Worm (Caenorhabditis elegans) whole organism, late embryonic: Measurements from ENCODE around the gene F12A10.8.

ENCODE experiments used
- C08G9.2 ChIP-seq: sonication (generic microtip); optimal IDR thresholded peaks from 2 replicates; lab custom pipeline; 2016; ENCODE audit warnings: mild to moderate bottlenecking, missing genetic modification characterization, moderate library complexity, missing compliant biosample characterization
- K02D7.2 ChIP-seq: sonication (generic microtip); optimal IDR thresholded peaks from 2 replicates; lab custom pipeline; 2017; ENCODE audit warnings: mild to moderate bottlenecking, missing genetic modification characterization, missing compliant biosample characterization
- Y22D7AL.16 ChIP-seq: sonication (generic microtip); optimal IDR thresholded peaks from 2 replicates; lab custom pipeline; 2016; ENCODE audit warnings: missing genetic modification characterization, missing compliant biosample characterization
- ama-1 ChIP-seq: fragments of 150-350 bp; optimal IDR thresholded peaks from 2 replicates; lab custom pipeline; 2014
- ceh-18 ChIP-seq: sonication (generic microtip); optimal IDR thresholded peaks from 2 replicates; lab custom pipeline; 2016; ENCODE audit warnings: missing genetic modification characterization, missing compliant biosample characterization
- ceh-19 ChIP-seq: fragments of 200-800 bp; sonication (Bioruptor generic); optimal IDR thresholded peaks from 2 replicates; lab custom pipeline; 2018; ENCODE audit warnings: mild to moderate bottlenecking, missing genetic modification characterization, missing compliant biosample characterization
- ceh-2 ChIP-seq: sonication (generic microtip); optimal IDR thresholded peaks from 2 replicates; lab custom pipeline; 2016; ENCODE audit warnings: missing genotype, missing genetic modification characterization, missing compliant biosample characterization
- ceh-22 ChIP-seq: sonication (generic microtip); optimal IDR thresholded peaks from 2 replicates; lab custom pipeline; 2017; ENCODE audit warnings: missing biosample characterization, missing genetic modification characterization
- ceh-48 ChIP-seq: sonication (generic microtip); optimal IDR thresholded peaks from 2 replicates; lab custom pipeline; 2016; ENCODE audit warnings: missing genetic modification characterization, inconsistent platforms, missing compliant biosample characterization
- ceh-6 ChIP-seq: fragments of 200-800 bp; sonication (Bioruptor generic); optimal IDR thresholded peaks from 2 replicates; lab custom pipeline; 2018; ENCODE audit warnings: mild to moderate bottlenecking, missing genetic modification characterization, missing compliant biosample characterization
- dve-1 ChIP-seq: sonication (generic microtip); optimal IDR thresholded peaks from 2 replicates; lab custom pipeline; 2017; ENCODE audit warnings: antibody characterized with exemption, mild to moderate bottlenecking, missing genetic modification characterization, missing compliant biosample characterization
- elt-2 ChIP-seq: sonication (generic microtip); optimal IDR thresholded peaks from 2 replicates; lab custom pipeline; 2016; ENCODE audit warnings: missing genetic modification reagents, missing genetic modification characterization, missing compliant biosample characterization
- elt-4 ChIP-seq: sonication (generic microtip); optimal IDR thresholded peaks from 2 replicates; lab custom pipeline; 2016; ENCODE audit warnings: missing genetic modification characterization, missing compliant biosample characterization
- ets-4 ChIP-seq: sonication (generic microtip); optimal IDR thresholded peaks from 2 replicates; lab custom pipeline; 2016; ENCODE audit warnings: missing genetic modification characterization, missing compliant biosample characterization
- fkh-6 ChIP-seq: sonication (generic microtip); optimal IDR thresholded peaks from 2 replicates; lab custom pipeline; 2016; ENCODE audit warnings: missing genetic modification characterization, missing compliant biosample characterization
- hlh-13 ChIP-seq: fragments of 200-800 bp; sonication (Bioruptor generic); optimal IDR thresholded peaks from 2 replicates; lab custom pipeline; 2018; ENCODE audit warnings: mild to moderate bottlenecking, missing genetic modification characterization, missing compliant biosample characterization
- hlh-30 ChIP-seq: sonication (generic microtip); optimal IDR thresholded peaks from 2 replicates; lab custom pipeline; 2017; ENCODE audit warnings: antibody characterized with exemption, missing genetic modification characterization, missing compliant biosample characterization; ENCODE audit not compliant: insufficient read depth
- hlh-6 ChIP-seq: sonication (generic microtip); optimal IDR thresholded peaks from 2 replicates; lab custom pipeline; 2016; ENCODE audit warnings: missing genotype, missing genetic modification characterization, missing compliant biosample characterization
- lim-6 ChIP-seq: sonication (generic microtip); optimal IDR thresholded peaks from 2 replicates; lab custom pipeline; 2016; ENCODE audit warnings: missing genetic modification characterization, missing compliant biosample characterization
- lin-11 ChIP-seq: fragments of 200-800 bp; sonication (Bioruptor generic); optimal IDR thresholded peaks from 2 replicates; lab custom pipeline; 2018; ENCODE audit warnings: mild to moderate bottlenecking, missing genetic modification characterization, missing compliant biosample characterization
- madf-2 ChIP-seq: sonication (generic microtip); optimal IDR thresholded peaks from 2 replicates; lab custom pipeline; 2017; ENCODE audit warnings: missing genetic modification characterization, missing compliant biosample characterization
- mec-3 ChIP-seq: sonication (generic microtip); optimal IDR thresholded peaks from 2 replicates; lab custom pipeline; 2016; ENCODE audit warnings: borderline replicate concordance, missing genetic modification characterization, missing compliant biosample characterization
- nhr-11 ChIP-seq: fragments of 150-350 bp; optimal IDR thresholded peaks from 2 replicates; lab custom pipeline; 2014; ENCODE audit warnings: missing biosample characterization, missing genetic modification characterization
- nhr-232 ChIP-seq: sonication (generic microtip); optimal IDR thresholded peaks from 2 replicates; lab custom pipeline; 2016; ENCODE audit warnings: missing genetic modification characterization, missing compliant biosample characterization
- pag-3 ChIP-seq: sonication (generic microtip); optimal IDR thresholded peaks from 2 replicates; lab custom pipeline; 2016; ENCODE audit warnings: missing compliant biosample characterization, missing genetic modification characterization, borderline replicate concordance
- pha-2 ChIP-seq: sonication (generic microtip); optimal IDR thresholded peaks from 2 replicates; lab custom pipeline; 2017; ENCODE audit warnings: mild to moderate bottlenecking, missing genetic modification characterization, missing compliant biosample characterization
- pqm-1 ChIP-seq: sonication (generic microtip); optimal IDR thresholded peaks from 2 replicates; lab custom pipeline; 2016; ENCODE audit warnings: missing genetic modification characterization, missing compliant biosample characterization
- pros-1 ChIP-seq: fragments of 150-350 bp; optimal IDR thresholded peaks from 2 replicates; lab custom pipeline; 2014; ENCODE audit warnings: missing biosample characterization, missing genetic modification reagents, missing genetic modification characterization
- rnt-1 ChIP-seq: sonication (generic microtip); optimal IDR thresholded peaks from 2 replicates; lab custom pipeline; 2016; ENCODE audit warnings: missing genetic modification characterization, missing compliant biosample characterization
- sox-4 ChIP-seq: sonication (generic microtip); optimal IDR thresholded peaks from 2 replicates; lab custom pipeline; 2017; ENCODE audit warnings: mild to moderate bottlenecking, missing genetic modification characterization, inconsistent platforms, missing compliant biosample characterization
- syd-9 ChIP-seq: sonication (generic microtip); optimal IDR thresholded peaks from 2 replicates; lab custom pipeline; 2016; ENCODE audit warnings: mild to moderate bottlenecking, missing genetic modification characterization, moderate library complexity, missing compliant biosample characterization
- unc-42 ChIP-seq: sonication (generic microtip); optimal IDR thresholded peaks from 2 replicates; lab custom pipeline; 2016; ENCODE audit warnings: missing genotype, missing genetic modification characterization, missing compliant biosample characterization
- unc-55 ChIP-seq: sonication (generic microtip); optimal IDR thresholded peaks from 2 replicates; lab custom pipeline; 2017; ENCODE audit warnings: missing biosample characterization, missing genetic modification reagents, missing genetic modification characterization

The F12A10.8 gene

ce11 chrII:5518910-5519309 is 18.0 kb upstream of the F12A10.8 start, which contains the start of gene ZK177.2:
ZK177.2 (plus strand) TSS chrII:5519210.
- no peak for TF ChIP-seq sox-4 (tag; lab: Kevin White, UChicago)
- no peak for TF ChIP-seq unc-42
- no peak for TF ChIP-seq hlh-30 (tag; lab: Kevin White, UChicago)
- TF ChIP-seq, all 69 proteins: peak for 0

- TF ChIP-seq ceh-6 (GFP tag; lab: Kevin White, UChicago), result no peak
- TF ChIP-seq lim-6, result no peak
These were observed 17.2 kb upstream of the F12A10.8 start for ce11 chrII:5518055-5518454.

DNA sequence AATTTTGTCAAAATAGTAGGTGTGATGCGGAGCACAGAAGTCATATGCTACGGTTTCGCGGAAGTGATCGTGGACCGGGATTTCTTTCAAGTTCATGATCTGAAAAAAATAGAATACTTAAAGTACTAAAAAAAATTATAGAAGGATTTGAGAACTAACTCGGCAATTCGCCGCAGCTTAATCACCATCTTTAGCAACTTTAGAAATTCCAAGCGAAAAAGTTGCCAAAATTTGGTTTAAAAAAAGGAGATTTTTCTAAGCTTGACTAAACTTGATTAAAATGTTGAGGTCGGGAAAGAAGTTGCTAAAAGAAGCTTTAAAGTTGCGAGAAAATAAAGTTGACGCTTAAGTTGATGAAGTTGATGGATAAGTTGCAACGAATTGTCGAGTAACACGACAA is 16.8 kb upstream of the F12A10.8 start, which contains the start of gene ZK177.9:
Gene ZK177.9, minus strand, starts transcription at position 101 of the 400 bp plus-strand sequence.
- TF ChIP-seq pha-2 (tag; lab: Kevin White, UChicago) (no peak), lin-11 (tag; lab: Kevin White, UChicago) (no peak), hlh-13 (GFP tag; lab: Kevin White, UChicago) (no peak), elt-2 (tag; lab: Kevin White, UChicago) (no peak), nhr-232 (tag; lab: Kevin White, UChicago) (no peak), C08G9.2 (tag; lab: Kevin White, UChicago) (no peak), ceh-18 (no peak), madf-2 (tag; lab: Kevin White, UChicago) (no peak), unc-42 (no peak), sox-4 (tag; lab: Kevin White, UChicago) (no peak), pag-3 (tag; lab: Kevin White, UChicago) (no peak), ceh-48 (tag; lab: Kevin White, UChicago) (no peak), nhr-11 (tag; lab: Kevin White, UChicago) (no peak), ceh-22 (tag; lab: Kevin White, UChicago) (no peak), ceh-6 (GFP tag; lab: Kevin White, UChicago) (no peak), K02D7.2 (no peak), syd-9 (no peak), pros-1 (no peak), elt-4 (tag; lab: Kevin White, UChicago) (no peak)

ce11 chrII:5515542-5515941 is 14.7 kb upstream of the F12A10.8 start, which contains the start of gene ZK177.3:
ZK177.3 (plus strand) TSS chrII:5515842.
- no peak for TF ChIP-seq K02D7.2
- no peak for TF ChIP-seq ceh-2
- no peak for TF ChIP-seq hlh-6 (tag; lab: Kevin White, UChicago)
- TF ChIP-seq nhr-232 (tag; lab: Kevin White, UChicago), result no peak
- TF ChIP-seq ceh-19 (GFP tag; lab: Kevin White, UChicago), result no peak
- TF ChIP-seq unc-55 (GFP tag; lab: Kevin White, UChicago), result no peak
- TF ChIP-seq ceh-18, result no peak
- TF ChIP-seq ama-1 (lab: Kevin White, UChicago), result no peak
- no peak for TF ChIP-seq lin-11 (tag; lab: Kevin White, UChicago)
- TF ChIP-seq ets-4 (tag; lab: Kevin White, UChicago), result no peak
- no peak for TF ChIP-seq dve-1 (tag; lab: Kevin White, UChicago)
- no peak for TF ChIP-seq mec-3 (tag; lab: Kevin White, UChicago)
- no peak for TF ChIP-seq rnt-1 (tag; lab: Kevin White, UChicago)
- no peak for TF ChIP-seq ceh-6 (GFP tag; lab: Kevin White, UChicago)
- TF ChIP-seq nhr-11 (tag; lab: Kevin White, UChicago), result no peak
- TF ChIP-seq Y22D7AL.16 (tag; lab: Kevin White, UChicago), result no peak
- TF ChIP-seq elt-2 (tag; lab: Kevin White, UChicago), result no peak
- TF ChIP-seq pqm-1 (tag; lab: Kevin White, UChicago), result no peak
- TF ChIP-seq fkh-6, result no peak
- TF ChIP-seq, all 69 proteins: peak for 0

DNA sequence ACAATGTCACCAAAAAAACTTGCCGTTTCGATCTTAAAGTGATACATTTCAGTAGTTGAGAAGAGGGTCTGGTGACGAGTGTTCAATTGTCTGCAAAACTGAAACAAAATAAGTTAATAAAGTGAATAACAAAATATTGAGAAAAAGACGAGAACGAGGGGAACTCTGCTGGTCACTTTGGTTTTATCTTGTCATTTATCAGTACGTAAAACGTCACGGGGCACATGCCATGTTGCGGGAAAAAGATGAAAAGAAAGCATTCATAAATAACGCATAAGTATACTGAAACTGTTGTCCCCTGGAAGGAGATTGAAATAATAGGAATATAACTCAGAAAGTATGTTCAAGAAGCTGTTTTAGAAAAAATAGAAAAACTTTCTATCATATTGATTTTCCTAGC is 14.0 kb upstream of the F12A10.8 start, which contains the start of gene sahd-1:
Gene sahd-1, minus strand, starts transcription at position 100 of the 400 bp plus-strand sequence.
- TF ChIP-seq elt-2 (tag; lab: Kevin White, UChicago), result peak; percentile 56
- no peak for TF ChIP-seq pag-3 (tag; lab: Kevin White, UChicago)
